Worm (Caenorhabditis elegans) whole organism, L3 larva: Measurements from ENCODE around the gene C49C3.8.
A peak's percentile ranks its signal among the peaks of the same experiment; 100 is the strongest.

Experiments used
- R02D3.7 ChIP-seq: fragments of 150-350 bp; optimal IDR thresholded peaks from 2 replicates; lab custom pipeline; 2014; ENCODE audit warnings: missing biosample characterization, missing genetic modification characterization
- ZK546.5 ChIP-seq: sonication (generic microtip); optimal IDR thresholded peaks from 2 replicates; lab custom pipeline; 2017; ENCODE audit warnings: missing biosample characterization, missing genetic modification characterization
- aly-2 ChIP-seq: fragments of 150-350 bp; optimal IDR thresholded peaks from 2 replicates; lab custom pipeline; 2014; ENCODE audit warnings: missing biosample characterization, missing genetic modification characterization
- ama-1 ChIP-seq: fragments of 150-350 bp; optimal IDR thresholded peaks from 2 replicates; lab custom pipeline; 2018
- ceh-28 ChIP-seq: fragments of 150-350 bp; optimal IDR thresholded peaks from 2 replicates; lab custom pipeline; 2014; ENCODE audit warnings: missing biosample characterization, missing genetic modification reagents, missing genetic modification characterization
- ceh-82 ChIP-seq: fragments of 150-350 bp; optimal IDR thresholded peaks from 2 replicates; lab custom pipeline; 2014; ENCODE audit warnings: missing biosample characterization, missing genetic modification characterization
- ceh-9 ChIP-seq: sonication (generic microtip); optimal IDR thresholded peaks from 2 replicates; lab custom pipeline; 2018; ENCODE audit warnings: missing biosample characterization, missing genetic modification characterization
- daf-12 ChIP-seq: fragments of 150-350 bp; optimal IDR thresholded peaks from 2 replicates; lab custom pipeline; 2014; ENCODE audit warnings: missing biosample characterization, missing genetic modification reagents, missing genetic modification characterization
- egl-27 ChIP-seq: sonication (generic microtip); optimal IDR thresholded peaks from 4 replicates; lab custom pipeline; 2017; ENCODE audit warnings: missing biosample characterization, missing genetic modification reagents, missing genetic modification characterization
- elt-1 ChIP-seq: fragments of 150-350 bp; optimal IDR thresholded peaks from 2 replicates; lab custom pipeline; 2014; ENCODE audit warnings: missing biosample characterization, missing genetic modification characterization
- elt-2 ChIP-seq: sonication (generic microtip); optimal IDR thresholded peaks from 2 replicates; lab custom pipeline; 2016; ENCODE audit warnings: missing genetic modification reagents, mild to moderate bottlenecking, missing genetic modification characterization, missing compliant biosample characterization
- elt-3 ChIP-seq, 3 experiments: fragments of 150-350 bp in 1 of 3; sonication (generic microtip) in 2 of 3; optimal IDR thresholded peaks; 2 replicates in 2 of 3; 4 replicates in 1 of 3; lab custom pipeline; 2014 to 2017; ENCODE audit warnings: missing biosample characterization in 3 of 3, missing genetic modification characterization in 3 of 3
- fkh-10 ChIP-seq: sonication (generic microtip); optimal IDR thresholded peaks from 2 replicates; lab custom pipeline; 2017; ENCODE audit warnings: missing biosample characterization, missing genetic modification reagents, missing genetic modification characterization
- fkh-2 ChIP-seq: fragments of 150-350 bp; optimal IDR thresholded peaks from 2 replicates; lab custom pipeline; 2014; ENCODE audit warnings: missing biosample characterization, missing genetic modification reagents, missing genetic modification characterization
- fos-1 ChIP-seq: fragments of 150-350 bp; optimal IDR thresholded peaks from 2 replicates; lab custom pipeline; 2014; ENCODE audit warnings: missing biosample characterization, missing genetic modification characterization
- hmg-11 ChIP-seq: sonication (generic microtip); optimal IDR thresholded peaks from 2 replicates; lab custom pipeline; 2016; ENCODE audit warnings: missing genetic modification characterization, missing compliant biosample characterization
- jun-1 ChIP-seq: fragments of 150-350 bp; optimal IDR thresholded peaks from 2 replicates; lab custom pipeline; 2014; ENCODE audit warnings: missing biosample characterization, missing genetic modification reagents, missing genetic modification characterization
- lsy-12 ChIP-seq: sonication (generic microtip); optimal IDR thresholded peaks from 2 replicates; lab custom pipeline; 2016; ENCODE audit warnings: mild to moderate bottlenecking, missing genetic modification characterization, missing compliant biosample characterization
- mdl-1 ChIP-seq: fragments of 150-350 bp; optimal IDR thresholded peaks from 2 replicates; lab custom pipeline; 2014; ENCODE audit warnings: missing biosample characterization, missing genetic modification characterization
- mml-1 ChIP-seq: fragments of 150-350 bp; sonication (generic microtip); optimal IDR thresholded peaks from 3 replicates; lab custom pipeline; 2014; ENCODE audit warnings: missing biosample characterization, missing genetic modification characterization
- nfya-1 ChIP-seq: sonication (generic microtip); optimal IDR thresholded peaks from 2 replicates; lab custom pipeline; 2017; ENCODE audit warnings: missing genetic modification characterization, mild to moderate bottlenecking, missing compliant biosample characterization, antibody characterized with exemption, moderate library complexity; ENCODE audit not compliant: insufficient read depth
- nhr-11 ChIP-seq: fragments of 150-350 bp; optimal IDR thresholded peaks from 2 replicates; lab custom pipeline; 2014; ENCODE audit warnings: missing biosample characterization, missing genetic modification characterization
- nhr-12 ChIP-seq: fragments of 150-350 bp; optimal IDR thresholded peaks from 2 replicates; lab custom pipeline; 2014; ENCODE audit warnings: missing biosample characterization, missing genetic modification characterization
- nhr-23 ChIP-seq: fragments of 150-350 bp; optimal IDR thresholded peaks from 2 replicates; lab custom pipeline; 2014; ENCODE audit warnings: missing biosample characterization, missing genetic modification reagents, missing genetic modification characterization
- nhr-237 ChIP-seq: fragments of 150-350 bp; optimal IDR thresholded peaks from 2 replicates; lab custom pipeline; 2014; ENCODE audit warnings: missing biosample characterization, missing genetic modification characterization
- nhr-25 ChIP-seq: sonication (generic microtip); optimal IDR thresholded peaks from 2 replicates; lab custom pipeline; 2017; ENCODE audit warnings: missing biosample characterization, missing genetic modification characterization
- nhr-28 ChIP-seq: fragments of 150-350 bp; optimal IDR thresholded peaks from 2 replicates; lab custom pipeline; 2014; ENCODE audit warnings: missing biosample characterization, missing genetic modification characterization
- nhr-76 ChIP-seq: fragments of 150-350 bp; sonication (generic microtip); optimal IDR thresholded peaks from 5 replicates; lab custom pipeline; 2014; ENCODE audit warnings: missing biosample characterization, missing genetic modification characterization
- nhr-77 ChIP-seq: fragments of 150-350 bp; optimal IDR thresholded peaks from 2 replicates; lab custom pipeline; 2014; ENCODE audit warnings: missing biosample characterization, missing genetic modification characterization
- pha-4 ChIP-seq: fragments of 150-350 bp; optimal IDR thresholded peaks from 2 replicates; lab custom pipeline; 2014; ENCODE audit warnings: missing biosample characterization, missing genetic modification reagents, missing genetic modification characterization
- pqm-1 ChIP-seq: fragments of 150-350 bp; optimal IDR thresholded peaks from 2 replicates; lab custom pipeline; 2017; ENCODE audit warnings: missing biosample characterization, missing genetic modification characterization, inconsistent platforms
- sea-2 ChIP-seq: fragments of 150-350 bp; sonication (generic microtip); optimal IDR thresholded peaks from 4 replicates; lab custom pipeline; 2014; ENCODE audit warnings: missing biosample characterization, missing genetic modification reagents, missing genetic modification characterization
- skn-1 ChIP-seq: fragments of 150-350 bp; optimal IDR thresholded peaks from 2 replicates; lab custom pipeline; 2014; ENCODE audit warnings: missing biosample characterization, missing genetic modification characterization
- snpc-4 ChIP-seq: fragments of 150-350 bp; optimal IDR thresholded peaks from 2 replicates; lab custom pipeline; 2014; ENCODE audit warnings: missing biosample characterization, missing genetic modification characterization
- tbx-2 ChIP-seq: sonication (generic microtip); optimal IDR thresholded peaks from 2 replicates; lab custom pipeline; 2016; ENCODE audit warnings: mild to moderate bottlenecking, missing genetic modification characterization, missing compliant biosample characterization
- unc-39 ChIP-seq: sonication (generic microtip); optimal IDR thresholded peaks from 4 replicates; lab custom pipeline; 2017; ENCODE audit warnings: missing biosample characterization, missing genetic modification characterization
- zag-1 ChIP-seq: fragments of 150-350 bp; optimal IDR thresholded peaks from 2 replicates; lab custom pipeline; 2014; ENCODE audit warnings: missing biosample characterization, missing genetic modification characterization
- ztf-4 ChIP-seq: fragments of 150-350 bp; optimal IDR thresholded peaks from 2 replicates; lab custom pipeline; 2014; ENCODE audit warnings: missing biosample characterization, missing genetic modification characterization

Gene C49C3.8

ce11 chrIV:17338920-17339510 is 4.0 kb downstream of the C49C3.8 start, which contains the start of gene C49C3.10:
Gene C49C3.10 (minus strand): TSS chrIV:17338970.
- TF ChIP-seq nhr-23 (tag; lab: Kevin White, UChicago), result no peak
- no peak for TF ChIP-seq ama-1 (lab: Kevin White, UChicago)
- TF ChIP-seq nhr-25 (tag; lab: Kevin White, UChicago), result no peak
- TF ChIP-seq jun-1 (tag; lab: Kevin White, UChicago), result peak; percentile 80
- no peak for TF ChIP-seq mdl-1 (tag; lab: Kevin White, UChicago)
- peak; percentile 65 for TF ChIP-seq pha-4 (tag; lab: Kevin White, UChicago)
- TF ChIP-seq nhr-12 (tag; lab: Kevin White, UChicago), result no peak
- no peak for TF ChIP-seq nfya-1
- peak; percentile 88 for TF ChIP-seq pqm-1
- no peak for TF ChIP-seq R02D3.7
- no peak for TF ChIP-seq zag-1 (tag; lab: Kevin White, UChicago)
- TF ChIP-seq elt-2 (tag; lab: Kevin White, UChicago), result peak; percentile 94
- no peak for TF ChIP-seq lsy-12
- TF ChIP-seq, all 47 proteins: peak for 4

ce11 chrIV:17341033-17341432 is 6.0 kb downstream of the C49C3.8 start:
- TF ChIP-seq nhr-25 (tag; lab: Kevin White, UChicago) (no peak), nhr-23 (tag; lab: Kevin White, UChicago) (no peak), ceh-82 (no peak), elt-1 (tag; lab: Kevin White, UChicago) (no peak), ztf-4 (tag; lab: Kevin White, UChicago) (no peak), nhr-77 (tag; lab: Kevin White, UChicago) (no peak), hmg-11 (tag; lab: Kevin White, UChicago) (no peak), pha-4 (tag; lab: Kevin White, UChicago) (no peak), elt-3 (tag; optimal IDR thresholded peaks at IDR 0.05; lab: Kevin White, UChicago) (no peak), jun-1 (tag; lab: Kevin White, UChicago) (no peak)

ce11 chrIV:17342179-17342578 is 7.2 kb downstream of the C49C3.8 start, which contains the start of gene C49C3.9:
Gene C49C3.9 (minus strand): TSS chrIV:17342314.
- TF ChIP-seq elt-2 (tag; lab: Kevin White, UChicago), result peak; percentile 92
- peak; percentile 85 for TF ChIP-seq pqm-1
- TF ChIP-seq ama-1 (lab: Kevin White, UChicago), result no peak
- TF ChIP-seq, all 47 proteins: peak for 2

ce11 chrIV:17342667-17343066 is 7.7 kb downstream of the C49C3.8 start, which contains the start of gene C49C3.21:
Gene C49C3.21 (plus strand): TSS chrIV:17342967.
- no peak for TF ChIP-seq mml-1 (tag; lab: Kevin White, UChicago)
- no peak for TF ChIP-seq fkh-10
- no peak for TF ChIP-seq ceh-28 (tag; lab: Kevin White, UChicago)
- TF ChIP-seq fos-1 (tag; lab: Kevin White, UChicago), result no peak
- no peak for TF ChIP-seq nhr-76
- no peak for TF ChIP-seq ztf-4 (tag; lab: Kevin White, UChicago)
- TF ChIP-seq ceh-9, result no peak
- TF ChIP-seq nhr-28 (tag; lab: Kevin White, UChicago), result no peak
- no peak for TF ChIP-seq lsy-12
- no peak for TF ChIP-seq nhr-237 (tag; lab: Kevin White, UChicago)
- no peak for TF ChIP-seq nhr-12 (tag; lab: Kevin White, UChicago)
- TF ChIP-seq nhr-11, result no peak
- no peak for TF ChIP-seq elt-1 (tag; lab: Kevin White, UChicago)

ce11 chrIV:17343482-17343881 is 8.5 kb downstream of the C49C3.8 start, which contains the start of gene C49C3.11:
Gene C49C3.11 (plus strand): TSS chrIV:17343782.
- no peak for TF ChIP-seq nfya-1
- no peak for TF ChIP-seq ztf-4 (tag; lab: Kevin White, UChicago)
- no peak for TF ChIP-seq ceh-28 (tag; lab: Kevin White, UChicago)
- no peak for TF ChIP-seq unc-39 (tag; lab: Kevin White, UChicago)

- TF ChIP-seq nhr-76 (no peak), sea-2 (no peak), nhr-12 (tag; lab: Kevin White, UChicago) (no peak), fkh-2 (tag; lab: Kevin White, UChicago) (no peak), aly-2 (tag; lab: Kevin White, UChicago) (no peak), snpc-4 (no peak), elt-1 (tag; lab: Kevin White, UChicago) (no peak), mml-1 (tag; lab: Kevin White, UChicago) (no peak), nhr-77 (tag; lab: Kevin White, UChicago) (no peak), egl-27 (no peak), skn-1 (no peak), hmg-11 (tag; lab: Kevin White, UChicago) (no peak), nhr-23 (tag; lab: Kevin White, UChicago) (no peak), tbx-2 (no peak), pha-4 (tag; lab: Kevin White, UChicago) (no peak), daf-12 (tag; lab: Kevin White, UChicago) (no peak), ztf-4 (tag; lab: Kevin White, UChicago) (no peak), ZK546.5 (tag; lab: Kevin White, UChicago) (no peak), jun-1 (tag; lab: Kevin White, UChicago) (no peak), fkh-10 (no peak)
These were observed 11.7 kb downstream of the C49C3.8 start, which contains the start of the genes clec-197 and clec-198 for ce11 chrIV:17346599-17347218. Gene clec-197 (minus strand): TSS chrIV:17346699. Gene clec-198 (plus strand): TSS chrIV:17347168.
